Worm (Caenorhabditis elegans) whole organism, L1 larva: ENCODE data around the gene sru-18.

Experiments used
- C04F5.9 ChIP-seq: sonication (generic microtip); optimal IDR thresholded peaks from 2 replicates; lab custom pipeline; 2016; ENCODE audit warnings: missing genetic modification characterization, missing compliant biosample characterization
- F16B12.6 ChIP-seq: fragments of 150-350 bp; optimal IDR thresholded peaks from 2 replicates; lab custom pipeline; 2014; ENCODE audit warnings: missing biosample characterization, missing genetic modification characterization
- Y116A8C.19 ChIP-seq: sonication (generic microtip); optimal IDR thresholded peaks from 2 replicates; lab custom pipeline; 2016; ENCODE audit warnings: missing compliant biosample characterization, missing genetic modification characterization, borderline replicate concordance
- alr-1 ChIP-seq: fragments of 200-800 bp; sonication (Bioruptor generic); optimal IDR thresholded peaks from 2 replicates; lab custom pipeline; 2018; ENCODE audit warnings: borderline replicate concordance, mild to moderate bottlenecking, missing genetic modification characterization, missing compliant biosample characterization
- blmp-1 ChIP-seq: fragments of 150-350 bp; optimal IDR thresholded peaks from 2 replicates; lab custom pipeline; 2014; ENCODE audit warnings: missing biosample characterization, missing genetic modification characterization
- ceh-90 ChIP-seq: sonication (generic microtip); optimal IDR thresholded peaks from 2 replicates; lab custom pipeline; 2016; ENCODE audit warnings: missing genetic modification characterization, missing compliant biosample characterization
- dsc-1 ChIP-seq: sonication (generic microtip); optimal IDR thresholded peaks from 2 replicates; lab custom pipeline; 2016; ENCODE audit warnings: mild to moderate bottlenecking, missing genetic modification characterization, missing compliant biosample characterization
- efl-1 ChIP-seq, 4 experiments: fragments of 150-350 bp; optimal IDR thresholded peaks in 3 of 4; peaks in 1 of 4; 1 replicate in 1 of 4; 2 replicates in 3 of 4; lab custom pipeline; 2014; ENCODE audit warnings: missing biosample characterization in 2 of 4, missing genetic modification characterization in 2 of 4, missing genetic modification reagents in 2 of 4
- egl-27 ChIP-seq, 2 experiments: fragments of 150-350 bp in 1 of 2; sonication (generic microtip); optimal IDR thresholded peaks; 3 replicates each; lab custom pipeline; 2017 to 2018; ENCODE audit warnings: missing biosample characterization in 2 of 2, missing genetic modification characterization in 2 of 2, missing genetic modification reagents in 2 of 2
- elt-2 ChIP-seq: sonication (generic microtip); optimal IDR thresholded peaks from 2 replicates; lab custom pipeline; 2016; ENCODE audit warnings: missing genetic modification characterization, mild to moderate bottlenecking, inconsistent platforms, missing compliant biosample characterization, missing genetic modification reagents
- fos-1 ChIP-seq: fragments of 150-350 bp; optimal IDR thresholded peaks from 2 replicates; lab custom pipeline; 2014; ENCODE audit warnings: missing biosample characterization, missing genetic modification characterization
- grh-1 ChIP-seq: fragments of 200-800 bp; sonication (Bioruptor generic); IDR thresholded peaks from 2 replicates; pipeline ENCODE4 v1.3.6; 2022; ENCODE audit warnings: missing genetic modification reagents, missing genetic modification characterization, missing compliant biosample characterization
- hpl-2 ChIP-seq: fragments of 150-350 bp; optimal IDR thresholded peaks from 2 replicates; lab custom pipeline; 2014; ENCODE audit warnings: missing biosample characterization, missing genetic modification reagents, missing genetic modification characterization
- jun-1 ChIP-seq: fragments of 150-350 bp; optimal IDR thresholded peaks from 2 replicates; lab custom pipeline; 2014; ENCODE audit warnings: missing biosample characterization, missing genetic modification reagents, missing genetic modification characterization
- lin-14 ChIP-seq: fragments of 200-800 bp; sonication (Bioruptor generic); optimal IDR thresholded peaks from 2 replicates; lab custom pipeline; 2018; ENCODE audit warnings: mild to moderate bottlenecking, missing genetic modification characterization, moderate library complexity, missing compliant biosample characterization
- lin-15B ChIP-seq: fragments of 150-350 bp; sonication (generic microtip); optimal IDR thresholded peaks from 3 replicates; lab custom pipeline; 2014; ENCODE audit warnings: missing biosample characterization, missing genetic modification characterization
- lin-35 ChIP-seq, 2 experiments: fragments of 150-350 bp; optimal IDR thresholded peaks; 2 replicates each; lab custom pipeline; 2014; ENCODE audit warnings: missing biosample characterization in 2 of 2, missing genetic modification characterization in 2 of 2, missing genetic modification reagents in 2 of 2
- lsy-2 ChIP-seq, 2 experiments: fragments of 150-350 bp; optimal IDR thresholded peaks; 2 replicates each; lab custom pipeline; 2014; ENCODE audit warnings: missing biosample characterization in 2 of 2, missing genetic modification characterization in 2 of 2
- mdl-1 ChIP-seq, 2 experiments: fragments of 150-350 bp; optimal IDR thresholded peaks; 2 replicates each; lab custom pipeline; 2014 to 2017; ENCODE audit warnings: missing biosample characterization in 2 of 2, missing genetic modification characterization in 2 of 2, inconsistent platforms in 1 of 2
- nhr-11 ChIP-seq: fragments of 150-350 bp; optimal IDR thresholded peaks from 2 replicates; lab custom pipeline; 2014; ENCODE audit warnings: missing biosample characterization, missing genetic modification characterization
- nhr-12 ChIP-seq: sonication (generic microtip); optimal IDR thresholded peaks from 2 replicates; lab custom pipeline; 2017; ENCODE audit warnings: missing biosample characterization, missing genetic modification characterization
- nhr-20 ChIP-seq: sonication (generic microtip); optimal IDR thresholded peaks from 2 replicates; lab custom pipeline; 2016; ENCODE audit warnings: mild to moderate bottlenecking, missing genetic modification characterization, missing compliant biosample characterization
- nhr-237 ChIP-seq: fragments of 150-350 bp; optimal IDR thresholded peaks from 2 replicates; lab custom pipeline; 2014; ENCODE audit warnings: missing biosample characterization, missing genetic modification characterization
- nhr-47 ChIP-seq: sonication (generic microtip); optimal IDR thresholded peaks from 2 replicates; lab custom pipeline; 2016; ENCODE audit warnings: mild to moderate bottlenecking, missing genetic modification characterization, moderate library complexity, missing compliant biosample characterization
- nhr-71 ChIP-seq: sonication (generic microtip); optimal IDR thresholded peaks from 2 replicates; lab custom pipeline; 2016; ENCODE audit warnings: mild to moderate bottlenecking, missing genetic modification characterization, moderate library complexity, missing compliant biosample characterization
- nhr-85 ChIP-seq: sonication (generic microtip); peaks from one replicate; lab custom pipeline; 2016; ENCODE audit warnings: missing genetic modification characterization, inconsistent platforms, missing compliant biosample characterization
- rnt-1 ChIP-seq: sonication (generic microtip); optimal IDR thresholded peaks from 2 replicates; lab custom pipeline; 2016; ENCODE audit warnings: mild to moderate bottlenecking, missing genetic modification characterization, moderate library complexity, missing compliant biosample characterization
- skn-1 ChIP-seq: fragments of 150-350 bp; optimal IDR thresholded peaks from 2 replicates; lab custom pipeline; 2014; ENCODE audit warnings: missing biosample characterization, missing genetic modification characterization
- snpc-4 ChIP-seq: fragments of 150-350 bp; optimal IDR thresholded peaks from 2 replicates; lab custom pipeline; 2014; ENCODE audit warnings: missing biosample characterization, missing genetic modification characterization
- snu-23 ChIP-seq: sonication (generic microtip); optimal IDR thresholded peaks from 2 replicates; lab custom pipeline; 2016; ENCODE audit warnings: missing genetic modification characterization, missing compliant biosample characterization
- sox-4 ChIP-seq: sonication (generic microtip); optimal IDR thresholded peaks from 2 replicates; lab custom pipeline; 2016; ENCODE audit warnings: missing genetic modification characterization, missing compliant biosample characterization
- sup-37 ChIP-seq: fragments of 200-800 bp; sonication (Bioruptor generic); optimal IDR thresholded peaks from 2 replicates; lab custom pipeline; 2018; ENCODE audit warnings: mild to moderate bottlenecking, missing genetic modification characterization, missing compliant biosample characterization
- tlp-1 ChIP-seq: fragments of 150-350 bp; optimal IDR thresholded peaks from 2 replicates; lab custom pipeline; 2014; ENCODE audit warnings: missing biosample characterization, missing genetic modification characterization
- unc-130 ChIP-seq: fragments of 150-350 bp; optimal IDR thresholded peaks from 2 replicates; lab custom pipeline; 2017; ENCODE audit warnings: missing biosample characterization, missing genetic modification characterization, inconsistent platforms
- unc-86 ChIP-seq: sonication (generic microtip); optimal IDR thresholded peaks from 2 replicates; lab custom pipeline; 2016; ENCODE audit warnings: missing genetic modification characterization, missing compliant biosample characterization
- unc-98 ChIP-seq: fragments of 200-800 bp; sonication (Bioruptor generic); IDR thresholded peaks from 2 replicates; pipeline ENCODE4 v1.3.6; 2022; ENCODE audit warnings: missing genetic modification characterization, missing compliant biosample characterization
- vab-15 ChIP-seq: sonication (generic microtip); optimal IDR thresholded peaks from 2 replicates; lab custom pipeline; 2017; ENCODE audit warnings: missing genotype, mild to moderate bottlenecking, missing genetic modification characterization, missing compliant biosample characterization
- zip-4 ChIP-seq: fragments of 200-800 bp; sonication (Bioruptor generic); optimal IDR thresholded peaks from 2 replicates; lab custom pipeline; 2018; ENCODE audit warnings: mild to moderate bottlenecking, missing genetic modification characterization, moderate library complexity, missing compliant biosample characterization
- ztf-11 ChIP-seq, 2 experiments: sonication (generic microtip); optimal IDR thresholded peaks; 2 replicates each; lab custom pipeline; 2016 to 2017; ENCODE audit warnings: missing genetic modification characterization in 2 of 2, missing biosample characterization in 1 of 2, missing compliant biosample characterization in 1 of 2
- ztf-4 ChIP-seq: fragments of 150-350 bp; optimal IDR thresholded peaks from 2 replicates; lab custom pipeline; 2014; ENCODE audit warnings: missing biosample characterization, missing genetic modification characterization

sru-18 gene

DNA sequence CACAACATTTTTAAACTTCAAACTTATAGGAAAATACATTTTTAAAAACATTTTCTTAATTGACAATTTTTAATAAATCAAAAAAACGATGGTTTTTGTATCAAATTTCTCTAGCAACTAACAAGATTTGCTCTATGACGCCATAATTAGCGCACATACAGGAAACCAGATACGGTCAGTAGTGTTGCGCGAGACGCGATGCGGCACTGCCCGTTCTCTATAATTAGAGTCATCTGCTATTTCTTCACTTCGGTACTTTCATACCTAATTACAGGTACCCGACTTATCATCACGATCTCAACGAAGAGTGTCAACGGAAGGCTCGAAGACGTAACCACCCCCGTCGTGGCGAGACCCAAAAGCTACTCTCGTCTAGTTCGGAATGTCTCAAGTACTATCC, 42.6 kb downstream of the sru-18 start:
- TF ChIP-seq zip-4 (GFP tag; lab: Kevin White, UChicago) (no peak), lsy-2 (tag; optimal IDR thresholded peaks at IDR 0.05; lab: Kevin White, UChicago) (no peak), unc-130 (tag; lab: Kevin White, UChicago) (no peak), lin-15B (tag; lab: Kevin White, UChicago) (no peak), nhr-237 (tag; lab: Kevin White, UChicago) (no peak), elt-2 (no peak), jun-1 (tag; lab: Kevin White, UChicago) (no peak), nhr-20 (no peak), sup-37 (GFP tag; lab: Kevin White, UChicago) (no peak), nhr-47 (tag; lab: Kevin White, UChicago) (no peak), Y116A8C.19 (tag; lab: Kevin White, UChicago) (no peak)

DNA sequence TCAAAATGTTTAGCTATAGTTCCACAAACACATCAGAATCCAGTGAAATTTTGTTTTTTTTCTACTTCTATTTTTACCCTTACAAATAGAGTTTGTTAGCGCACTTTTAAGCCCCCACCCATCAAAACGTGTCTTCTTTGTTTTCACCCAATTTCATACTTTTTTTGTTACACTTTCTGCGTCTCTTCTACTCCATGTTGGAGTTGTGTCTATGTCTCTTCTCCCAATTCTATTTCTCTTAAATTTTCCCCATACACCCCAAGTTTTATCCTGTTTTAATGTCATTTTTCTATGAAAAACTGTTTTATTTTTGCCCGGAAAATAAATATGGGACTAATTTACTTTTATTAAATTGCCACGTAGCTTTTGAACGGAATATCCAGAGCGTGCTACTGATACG, 43.3 kb downstream of the sru-18 start:
- TF ChIP-seq nhr-11 (tag; lab: Kevin White, UChicago): no peak
- no peak for TF ChIP-seq dsc-1 (tag; lab: Kevin White, UChicago)
- peak; percentile 37 for TF ChIP-seq blmp-1 (tag; lab: Kevin White, UChicago)
- no peak for TF ChIP-seq ztf-4 (tag; lab: Kevin White, UChicago)
- TF ChIP-seq sox-4: no peak
- peak; percentile 14 for TF ChIP-seq lin-14
- no peak for TF ChIP-seq nhr-85 (tag; lab: Kevin White, UChicago)
- TF ChIP-seq efl-1 (optimal IDR thresholded peaks at IDR 0.05; lab: Kevin White, UChicago): peak; percentile 27 to 43
- peak in 1 of 2 experiments; percentile 81 for TF ChIP-seq efl-1 (GFP tag; optimal IDR thresholded peaks at IDR 0.05 in 1 of 2; lab: Kevin White, UChicago)
- peak in 1 of 2 experiments; percentile 35 for TF ChIP-seq lsy-2 (tag; optimal IDR thresholded peaks at IDR 0.05; lab: Kevin White, UChicago)
- no peak for TF ChIP-seq C04F5.9
- no peak for TF ChIP-seq unc-98
- no peak for TF ChIP-seq tlp-1 (tag; lab: Kevin White, UChicago)
- no peak for TF ChIP-seq nhr-12 (tag; lab: Kevin White, UChicago)
- TF ChIP-seq vab-15 (tag; lab: Kevin White, UChicago): no peak
- TF ChIP-seq snu-23 (GFP tag; lab: Kevin White, UChicago): peak; percentile 2

DNA sequence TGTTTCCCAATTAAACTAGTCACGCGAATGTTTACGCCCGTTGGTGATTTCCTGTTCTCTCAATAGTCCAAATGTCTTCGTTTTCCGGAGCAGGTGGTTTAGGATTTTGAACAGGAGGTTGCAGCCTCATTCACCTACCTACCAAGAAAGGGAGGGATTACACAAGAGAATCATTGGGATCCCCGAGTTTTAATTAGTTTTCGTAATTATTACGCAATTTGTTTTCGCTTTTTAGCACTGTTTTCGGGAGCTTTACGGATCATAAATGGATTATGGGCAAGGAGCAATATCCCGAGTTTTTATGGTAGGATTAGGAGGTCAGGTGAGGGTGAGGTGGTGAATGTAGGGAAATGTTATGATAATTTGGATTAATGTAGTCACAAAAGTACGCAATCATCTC, 43.8 kb downstream of the sru-18 start:
- no peak for TF ChIP-seq C04F5.9
- no peak for TF ChIP-seq unc-86 (tag; lab: Kevin White, UChicago)

DNA sequence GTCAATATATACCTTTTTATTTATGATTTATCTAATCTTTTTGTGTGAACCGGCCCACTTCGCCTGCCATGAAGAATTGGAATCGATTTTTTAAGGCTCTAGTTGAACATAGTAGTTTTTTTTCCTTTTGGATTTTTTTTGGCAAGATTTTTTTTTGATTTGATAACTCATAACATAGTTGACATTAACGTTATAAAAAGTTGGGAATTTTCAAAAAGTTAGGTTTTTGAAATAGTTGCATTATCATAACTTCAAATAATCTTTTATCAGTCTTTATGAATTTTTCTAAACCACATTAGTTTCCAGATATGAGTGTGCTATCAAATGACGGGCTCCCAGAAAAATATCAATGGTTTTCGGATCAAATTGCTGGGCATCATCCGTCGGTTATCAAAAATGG, 45.8 kb downstream of the sru-18 start, which contains the start of gene ipmk-1:
TSS of gene ipmk-1 (plus strand) at position 301 of the 400 bp plus-strand sequence.
- TF ChIP-seq alr-1 (tag; lab: Kevin White, UChicago): no peak
- TF ChIP-seq hpl-2 (GFP tag; lab: Kevin White, UChicago): no peak
- no peak for TF ChIP-seq egl-27 (tag; optimal IDR thresholded peaks at IDR 0.05; lab: Kevin White, UChicago)
- no peak for TF ChIP-seq mdl-1 (tag; optimal IDR thresholded peaks at IDR 0.05; lab: Kevin White, UChicago)
- no peak for TF ChIP-seq unc-98
- TF ChIP-seq grh-1 (GFP tag; lab: Robert Waterston, UW): no peak
- no peak for TF ChIP-seq rnt-1

DNA sequence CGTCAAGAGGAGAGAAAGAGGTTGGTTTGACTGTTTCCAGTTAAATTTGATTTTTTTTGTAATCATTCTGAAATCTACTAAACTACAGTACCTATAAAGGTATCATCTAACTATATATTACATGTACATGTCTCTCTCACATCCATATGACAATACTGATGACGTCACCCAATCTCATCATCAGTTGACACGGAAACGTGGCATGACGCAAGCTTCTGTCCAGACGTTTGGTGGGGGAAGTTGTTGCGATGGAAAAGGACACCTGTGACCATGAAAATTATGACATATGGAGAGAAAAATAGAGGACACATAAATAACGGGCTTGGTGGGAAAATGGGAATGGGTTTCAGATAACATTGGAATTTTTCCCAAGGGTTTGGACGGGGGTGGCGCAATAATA, 47.0 kb downstream of the sru-18 start:
- TF ChIP-seq dsc-1 (tag; lab: Kevin White, UChicago): no peak
- no peak for TF ChIP-seq snpc-4 (tag; lab: Kevin White, UChicago)
- no peak for TF ChIP-seq nhr-71
- TF ChIP-seq lin-35 (GFP tag; optimal IDR thresholded peaks at IDR 0.05; lab: Kevin White, UChicago): no peak
- no peak for TF ChIP-seq skn-1 (tag; lab: Kevin White, UChicago)
- no peak for TF ChIP-seq rnt-1
- TF ChIP-seq hpl-2 (GFP tag; lab: Kevin White, UChicago): no peak
- TF ChIP-seq grh-1 (GFP tag; lab: Robert Waterston, UW): no peak
- no peak for TF ChIP-seq nhr-47 (tag; lab: Kevin White, UChicago)
- no peak for TF ChIP-seq fos-1 (tag; lab: Kevin White, UChicago)
- TF ChIP-seq ceh-90 (tag; lab: Kevin White, UChicago): no peak
- no peak for TF ChIP-seq ztf-11 (tag; optimal IDR thresholded peaks at IDR 0.05; lab: Kevin White, UChicago)
- no peak for TF ChIP-seq F16B12.6 (tag; lab: Kevin White, UChicago)
- TF ChIP-seq unc-86 (tag; lab: Kevin White, UChicago): no peak
